In the genomic region with DNA sequence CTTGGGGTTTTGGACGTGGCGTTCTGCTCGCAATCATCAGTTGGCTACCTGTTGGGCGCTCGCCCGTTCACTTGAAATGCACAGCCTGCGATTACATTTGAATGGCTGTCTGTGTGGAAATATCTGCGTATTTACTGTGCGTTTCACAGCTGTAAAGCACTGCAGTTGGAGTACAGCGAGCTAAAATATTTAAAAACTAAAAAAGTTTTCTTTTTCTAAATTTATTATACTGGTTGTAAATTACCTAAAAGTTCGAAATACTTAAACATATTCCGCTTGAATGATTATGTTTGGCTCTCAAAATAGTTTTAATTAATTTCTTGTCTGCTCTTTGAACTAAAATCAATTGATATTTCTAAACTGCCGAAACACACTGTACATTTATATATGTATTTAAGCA, we compare ENCODE assay signal across 5 fruit fly cellular contexts.
TF ChIP-seq lines count a peak whose summit lies in the region.

No protein-coding gene starts in this region.

- TF ChIP-seq CTCF in whole organism, embryonic (GFP tag; optimal IDR thresholded peaks at IDR 0.05; lab: Kevin White, UChicago): no peak

TF ChIP-seq in whole organism, adult, 20 proteins besides CTCF, POLR2A, EP300 and RAD21:
- TF ChIP-seq kay (GFP tag; lab: Kevin White, UChicago; ENCODE audit: borderline replicate concordance): peak; percentile 89
- no peak for TF ChIP-seq CG33017 (tag; optimal IDR thresholded peaks at IDR 0.05; lab: Kevin White, UChicago)
- peak; percentile 30 for TF ChIP-seq bab1 (GFP tag; optimal IDR thresholded peaks at IDR 0.05; lab: Kevin White, UChicago)
- no peak for TF ChIP-seq CG7101 (tag; optimal IDR thresholded peaks at IDR 0.05; lab: Kevin White, UChicago)

TF ChIP-seq in whole organism, embryonic, 481 proteins besides CTCF, POLR2A, EP300 and RAD21 (continues in another document):
- no peak for TF ChIP-seq mirr (GFP tag; optimal IDR thresholded peaks at IDR 0.05; lab: Kevin White, UChicago)
- no peak for TF ChIP-seq chinmo (GFP tag; IDR thresholded peaks at IDR 0.05; lab: Robert Waterston, UW; ENCODE audit: partially characterized antibody)
- no peak for TF ChIP-seq CG3407 (GFP tag; optimal IDR thresholded peaks at IDR 0.05; lab: Kevin White, UChicago)
- TF ChIP-seq CG33213 (GFP tag; optimal IDR thresholded peaks at IDR 0.05; lab: Kevin White, UChicago): no peak
- TF ChIP-seq Max (GFP tag; optimal IDR thresholded peaks at IDR 0.05; lab: Kevin White, UChicago): no peak
- TF ChIP-seq CG10543 (GFP tag; optimal IDR thresholded peaks at IDR 0.05; lab: Kevin White, UChicago): no peak
- no peak for TF ChIP-seq bbx (GFP tag; IDR thresholded peaks at IDR 0.05; lab: Robert Waterston, UW; ENCODE audit: partially characterized antibody)
- TF ChIP-seq CG11504 (tag; optimal IDR thresholded peaks at IDR 0.05; lab: Kevin White, UChicago): peak; percentile 32
- peak; percentile 27 for TF ChIP-seq gem (tag; optimal IDR thresholded peaks at IDR 0.05; lab: Kevin White, UChicago)
- no peak for TF ChIP-seq Taf1 (GFP tag; IDR thresholded peaks at IDR 0.05; lab: Robert Waterston, UW)
- no peak for TF ChIP-seq CG12942 (GFP tag; optimal IDR thresholded peaks at IDR 0.05; lab: Kevin White, UChicago)
- TF ChIP-seq CG8924 (tag; optimal IDR thresholded peaks at IDR 0.05; lab: Kevin White, UChicago): no peak
- no peak for TF ChIP-seq Nf-YC (tag; optimal IDR thresholded peaks at IDR 0.05; lab: Kevin White, UChicago)
- TF ChIP-seq CG30020 (tag; optimal IDR thresholded peaks at IDR 0.05; lab: Kevin White, UChicago): no peak
- TF ChIP-seq dmrt99B (tag; optimal IDR thresholded peaks at IDR 0.05; lab: Kevin White, UChicago): peak; percentile 32
- no peak for TF ChIP-seq usp (GFP tag; optimal IDR thresholded peaks at IDR 0.05; lab: Kevin White, UChicago)
- TF ChIP-seq grau (tag; optimal IDR thresholded peaks at IDR 0.05; lab: Kevin White, UChicago): no peak
- no peak for TF ChIP-seq CG2202 (tag; optimal IDR thresholded peaks at IDR 0.05; lab: Kevin White, UChicago)
- TF ChIP-seq ap (GFP tag; IDR thresholded peaks at IDR 0.05; lab: Robert Waterston, UW): 0 out of 2 replicates have a peak, but pooled peaks have one; percentile 4
- no peak for TF ChIP-seq tgo (GFP tag; IDR thresholded peaks at IDR 0.05; lab: Robert Waterston, UW)
- TF ChIP-seq en (GFP tag; optimal IDR thresholded peaks at IDR 0.05; lab: Kevin White, UChicago): no peak

TF ChIP-seq in whole organism, prepupa, 60 proteins besides CTCF, POLR2A, EP300 and RAD21:
- TF ChIP-seq CG9139 (GFP tag; optimal IDR thresholded peaks at IDR 0.05; lab: Kevin White, UChicago) (no peak), CG15336 (GFP tag; IDR thresholded peaks at IDR 0.05; lab: Robert Waterston, UW) (peak; percentile 55), CG6163 (GFP tag; IDR thresholded peaks at IDR 0.05; lab: Robert Waterston, UW) (no peak; the same call in 2 of the 3 replicates), Eip75B (GFP tag; optimal IDR thresholded peaks at IDR 0.05; lab: Kevin White, UChicago) (no peak), Met (GFP tag; optimal IDR thresholded peaks at IDR 0.05; lab: Kevin White, UChicago) (peak; percentile 10), Sox102F (GFP tag; optimal IDR thresholded peaks at IDR 0.05; lab: Kevin White, UChicago) (no peak), acj6 (GFP tag; optimal IDR thresholded peaks at IDR 0.05; lab: Kevin White, UChicago) (peak; percentile 12), achi (GFP tag; optimal IDR thresholded peaks at IDR 0.05; lab: Kevin White, UChicago) (peak; percentile 2), CG6854 (GFP tag; optimal IDR thresholded peaks at IDR 0.05; lab: Kevin White, UChicago) (no peak), topi (GFP tag; optimal IDR thresholded peaks at IDR 0.05; lab: Kevin White, UChicago) (peak; percentile 22), CG31627 (GFP tag; optimal IDR thresholded peaks at IDR 0.05; lab: Kevin White, UChicago) (peak; percentile 19), CG6792 (GFP tag; optimal IDR thresholded peaks at IDR 0.05; lab: Kevin White, UChicago) (no peak), eg (GFP tag; IDR thresholded peaks at IDR 0.05; lab: Robert Waterston, UW) (peak; percentile 40; the same call in 1 of the 3 replicates), Sox14 (GFP tag; optimal IDR thresholded peaks at IDR 0.05; lab: Kevin White, UChicago) (no peak), svp (GFP tag; lab: Kevin White, UChicago) (peak; percentile 54), Eip78C (GFP tag; lab: Kevin White, UChicago) (peak; percentile 64), Hr39 (GFP tag; optimal IDR thresholded peaks at IDR 0.05; lab: Kevin White, UChicago) (peak; percentile 15), CG8119 (GFP tag; IDR thresholded peaks at IDR 0.05; lab: Robert Waterston, UW) (peak; percentile 30; the same call in 1 of the 3 replicates), lz (GFP tag; optimal IDR thresholded peaks at IDR 0.05; lab: Kevin White, UChicago) (peak; percentile 13), esn (GFP tag; optimal IDR thresholded peaks at IDR 0.05; lab: Kevin White, UChicago) (peak; percentile 13)

TF ChIP-seq in whole organism, pupa, 21 proteins besides CTCF, POLR2A, EP300 and RAD21:
- TF ChIP-seq CG32121 (GFP tag; IDR thresholded peaks at IDR 0.05; lab: Robert Waterston, UW) (no peak), Snoo (tag; optimal IDR thresholded peaks at IDR 0.05; lab: Kevin White, UChicago) (peak; percentile 0), fd96Ca (GFP tag; IDR thresholded peaks at IDR 0.05; lab: Robert Waterston, UW) (0 out of 3 replicates have a peak, but pooled peaks have one; percentile 11)

TF ChIP-seq in whole organism, wandering third instar larva, 38 proteins besides CTCF, POLR2A, EP300 and RAD21:
- TF ChIP-seq Hr83 (GFP tag; optimal IDR thresholded peaks at IDR 0.05; lab: Kevin White, UChicago; ENCODE audit: poor library complexity, severe bottlenecking): no peak
- no peak for TF ChIP-seq Jra (GFP tag; optimal IDR thresholded peaks at IDR 0.05; lab: Kevin White, UChicago)
- TF ChIP-seq OdsH (GFP tag; optimal IDR thresholded peaks at IDR 0.05; lab: Kevin White, UChicago): peak; percentile 27
- no peak for TF ChIP-seq tai (GFP tag; optimal IDR thresholded peaks at IDR 0.05; lab: Kevin White, UChicago)
- TF ChIP-seq woc (GFP tag; optimal IDR thresholded peaks at IDR 0.05; lab: Kevin White, UChicago): no peak
- peak; percentile 24 for TF ChIP-seq HLH106 (tag; optimal IDR thresholded peaks at IDR 0.05; lab: Kevin White, UChicago)
- TF ChIP-seq lola (GFP tag; optimal IDR thresholded peaks at IDR 0.05; lab: Kevin White, UChicago): no peak
- TF ChIP-seq dl (GFP tag; optimal IDR thresholded peaks at IDR 0.05; lab: Kevin White, UChicago; ENCODE audit: insufficient read depth in 1 of 2, partially characterized antibody in 2 of 2): no peak
- no peak for TF ChIP-seq Vsx2 (GFP tag; optimal IDR thresholded peaks at IDR 0.05; lab: Kevin White, UChicago; ENCODE audit: partially characterized antibody)
- peak; percentile 0 for TF ChIP-seq h (GFP tag; optimal IDR thresholded peaks at IDR 0.05; lab: Kevin White, UChicago)
- peak; percentile 11 for TF ChIP-seq ey (GFP tag; optimal IDR thresholded peaks at IDR 0.05; lab: Kevin White, UChicago)
- no peak for TF ChIP-seq CG9705 (GFP tag; optimal IDR thresholded peaks at IDR 0.05; lab: Kevin White, UChicago)
- no peak for TF ChIP-seq Hnf4 (GFP tag; optimal IDR thresholded peaks at IDR 0.05; lab: Kevin White, UChicago)
- TF ChIP-seq Abd-B (GFP tag; optimal IDR thresholded peaks at IDR 0.05; lab: Kevin White, UChicago): no peak
- no peak for TF ChIP-seq Rel (GFP tag; optimal IDR thresholded peaks at IDR 0.05; lab: Kevin White, UChicago)
- TF ChIP-seq Rel (tag; optimal IDR thresholded peaks at IDR 0.05; lab: Kevin White, UChicago): no peak
- TF ChIP-seq fru (GFP tag; optimal IDR thresholded peaks at IDR 0.05; lab: Kevin White, UChicago): peak; percentile 31
- no peak for TF ChIP-seq Dfd (GFP tag; optimal IDR thresholded peaks at IDR 0.05; lab: Kevin White, UChicago)
- TF ChIP-seq rgr (GFP tag; optimal IDR thresholded peaks at IDR 0.05; lab: Kevin White, UChicago): no peak
- no peak for TF ChIP-seq pan (optimal IDR thresholded peaks at IDR 0.05; lab: Kevin White, UChicago)
- TF ChIP-seq br (GFP tag; optimal IDR thresholded peaks at IDR 0.05; lab: Kevin White, UChicago): no peak
- no peak for TF ChIP-seq sv (GFP tag; optimal IDR thresholded peaks at IDR 0.05; lab: Kevin White, UChicago)
- TF ChIP-seq dmrt93B (GFP tag; optimal IDR thresholded peaks at IDR 0.05; lab: Kevin White, UChicago): no peak
- TF ChIP-seq Myc (optimal IDR thresholded peaks at IDR 0.05; lab: Kevin White, UChicago): no peak
- TF ChIP-seq foxo (GFP tag; optimal IDR thresholded peaks at IDR 0.05; lab: Kevin White, UChicago): no peak
- no peak for TF ChIP-seq N (GFP tag; optimal IDR thresholded peaks at IDR 0.05; lab: Kevin White, UChicago)
- TF ChIP-seq psq (GFP tag; optimal IDR thresholded peaks at IDR 0.05; lab: Kevin White, UChicago): no peak
- TF ChIP-seq sage (GFP tag; optimal IDR thresholded peaks at IDR 0.05; lab: Kevin White, UChicago): no peak
- TF ChIP-seq CG32264 (GFP tag; optimal IDR thresholded peaks at IDR 0.05; lab: Kevin White, UChicago): no peak
- TF ChIP-seq Sp1 (GFP tag; optimal IDR thresholded peaks at IDR 0.05; lab: Kevin White, UChicago): no peak
- TF ChIP-seq CrebA (GFP tag; optimal IDR thresholded peaks at IDR 0.05; lab: Kevin White, UChicago; ENCODE audit: borderline replicate concordance): no peak
- no peak for TF ChIP-seq Mio (GFP tag; optimal IDR thresholded peaks at IDR 0.05; lab: Kevin White, UChicago)
- TF ChIP-seq jim (GFP tag; optimal IDR thresholded peaks at IDR 0.05; lab: Kevin White, UChicago): no peak
- TF ChIP-seq Dif (GFP tag; optimal IDR thresholded peaks at IDR 0.05; lab: Kevin White, UChicago; ENCODE audit: partially characterized antibody): no peak
TF ChIP-seq in whole organism, wandering third instar larva: peak in this region for 5.
